Worm (Caenorhabditis elegans): ENCODE data around the gene ZK1098.12.

- no peak for TF ChIP-seq W03F9.2 (tag; optimal IDR thresholded peaks at IDR 0.05)
- TF ChIP-seq him-1 (tag; optimal IDR thresholded peaks at IDR 0.05): no peak
These were observed 18.1 kb upstream of the ZK1098.12 start, which contains the start of gene ZK1098.6 for ce11 chrIII:9526851-9527250.
